Fruit fly (Drosophila melanogaster): ENCODE measurements around the gene GckIII.

Gene GckIII

dm6 chr3R:17054528-17054927 lies 30.8 kb upstream of the GckIII start (continued):
- TF ChIP-seq gcm (GFP tag; optimal IDR thresholded peaks at IDR 0.05) (no peak), Med (GFP tag) (peak; percentile 38), CG2120 (GFP tag; optimal IDR thresholded peaks at IDR 0.05) (peak; percentile 20)

dm6 chr3R:17056183-17056904 lies 29.0 kb upstream of the GckIII start:
- peak; percentile 85 for TF ChIP-seq Lpt (GFP tag; optimal IDR thresholded peaks at IDR 0.05)
- no peak for TF ChIP-seq NK7.1 (GFP tag; optimal IDR thresholded peaks at IDR 0.05)
- peak; percentile 20 for TF ChIP-seq cad (GFP tag; optimal IDR thresholded peaks at IDR 0.05)
- peak; percentile 57 for TF ChIP-seq sna (GFP tag; IDR thresholded peaks at IDR 0.05; ENCODE audit: partially characterized antibody)
- peak; percentile 77 for TF ChIP-seq gro (GFP tag; optimal IDR thresholded peaks at IDR 0.05)
- no peak for TF ChIP-seq Mes4 (GFP tag; optimal IDR thresholded peaks at IDR 0.05)
- peak; percentile 73; the same call in 1 of the 3 replicates for TF ChIP-seq CG2199 (GFP tag; IDR thresholded peaks at IDR 0.05)
- peak; percentile 76 for TF ChIP-seq nom (GFP tag; optimal IDR thresholded peaks at IDR 0.05)
- TF ChIP-seq sc (optimal IDR thresholded peaks at IDR 0.05), result no peak
- no peak for TF ChIP-seq sc (GFP tag; optimal IDR thresholded peaks at IDR 0.05)
- no peak for TF ChIP-seq zfh2 (GFP tag; optimal IDR thresholded peaks at IDR 0.05)
- TF ChIP-seq CG8924 (tag; optimal IDR thresholded peaks at IDR 0.05), result peak; percentile 71
- TF ChIP-seq mld (GFP tag; IDR thresholded peaks at IDR 0.05; ENCODE audit: partially characterized antibody), result peak; percentile 57; the same call in 1 of the 3 replicates
- TF ChIP-seq CG34376 (GFP tag; optimal IDR thresholded peaks at IDR 0.05), result peak; percentile 69
- peak; percentile 29 for TF ChIP-seq CG10147 (GFP tag; optimal IDR thresholded peaks at IDR 0.05)
- no peak for TF ChIP-seq Tbp (GFP tag; optimal IDR thresholded peaks at IDR 0.05)
- no peak for TF ChIP-seq CG12659 (GFP tag; optimal IDR thresholded peaks at IDR 0.05)
- TF ChIP-seq cato (GFP tag; optimal IDR thresholded peaks at IDR 0.05; ENCODE audit: borderline replicate concordance), result no peak
- peak; percentile 77 for TF ChIP-seq Atf3 (GFP tag; optimal IDR thresholded peaks at IDR 0.05)
- peak; percentile 99 for TF ChIP-seq Med (GFP tag)
- no peak for TF ChIP-seq fd64A (GFP tag; optimal IDR thresholded peaks at IDR 0.05)
- no peak for TF ChIP-seq CG30403 (GFP tag; optimal IDR thresholded peaks at IDR 0.05)
- TF ChIP-seq bsh (GFP tag; optimal IDR thresholded peaks at IDR 0.05), result peak in 1 of 2 experiments; percentile 58
- TF ChIP-seq ash1 (GFP tag; optimal IDR thresholded peaks at IDR 0.05), result peak; percentile 32
- no peak for TF ChIP-seq CG16779 (GFP tag; IDR thresholded peaks at IDR 0.05)
- TF ChIP-seq grau (tag; optimal IDR thresholded peaks at IDR 0.05), result peak; percentile 24
- peak; percentile 83 for TF ChIP-seq CG4360 (GFP tag; IDR thresholded peaks at IDR 0.05)
- peak; percentile 81 for TF ChIP-seq cwo (GFP tag; optimal IDR thresholded peaks at IDR 0.05)
- TF ChIP-seq CG10321 (GFP tag; IDR thresholded peaks at IDR 0.05), result peak; percentile 58; the same call in 1 of the 2 replicates
- TF ChIP-seq Adf1 (GFP tag; IDR thresholded peaks at IDR 0.05), result peak; percentile 96
- peak; percentile 77 for TF ChIP-seq scrt (GFP tag; optimal IDR thresholded peaks at IDR 0.05)
- 0 out of 2 replicates have a peak, but pooled peaks have one; percentile 15 for TF ChIP-seq ttk (GFP tag; IDR thresholded peaks at IDR 0.05)
- peak; percentile 38 for TF ChIP-seq CG13296 (GFP tag; optimal IDR thresholded peaks at IDR 0.05)
- no peak for TF ChIP-seq CG6813 (GFP tag; optimal IDR thresholded peaks at IDR 0.05)
- TF ChIP-seq HmgZ (tag; optimal IDR thresholded peaks at IDR 0.05), result peak; percentile 57
- no peak for TF ChIP-seq mam (GFP tag; optimal IDR thresholded peaks at IDR 0.05)
- peak; percentile 36; the same call in 1 of the 2 replicates for TF ChIP-seq gt (GFP tag; IDR thresholded peaks at IDR 0.05)
- TF ChIP-seq CG32767 (GFP tag; IDR thresholded peaks at IDR 0.05), result peak; percentile 40; the same call in 1 of the 2 replicates
- TF ChIP-seq onecut (GFP tag; IDR thresholded peaks at IDR 0.05), result peak; percentile 21; the same call in 1 of the 2 replicates
- no peak for TF ChIP-seq CG3995 (GFP tag; optimal IDR thresholded peaks at IDR 0.05)
- peak; percentile 80 for TF ChIP-seq CG11504 (tag; optimal IDR thresholded peaks at IDR 0.05)
- peak; percentile 33; the same call in 1 of the 2 replicates for TF ChIP-seq E2f2 (GFP tag; IDR thresholded peaks at IDR 0.05)
- no peak for TF ChIP-seq CG33213 (GFP tag; optimal IDR thresholded peaks at IDR 0.05)
- no peak for TF ChIP-seq tin (GFP tag; optimal IDR thresholded peaks at IDR 0.05)
- TF ChIP-seq Six4 (GFP tag; optimal IDR thresholded peaks at IDR 0.05), result no peak
- no peak for TF ChIP-seq ssp (GFP tag; IDR thresholded peaks at IDR 0.05)
